Worm (Caenorhabditis elegans) whole organism, L1 larva: ENCODE measurements around the gene mks-1.
A peak's percentile ranks its signal among the peaks of the same experiment; 100 is the strongest.

Source experiments
- C04F5.9 ChIP-seq: sonication (generic microtip); optimal IDR thresholded peaks from 2 replicates; lab custom pipeline; 2016; ENCODE audit warnings: missing genetic modification characterization, missing compliant biosample characterization
- F16B12.6 ChIP-seq: fragments of 150-350 bp; optimal IDR thresholded peaks from 2 replicates; lab custom pipeline; 2014; ENCODE audit warnings: missing biosample characterization, missing genetic modification characterization
- aha-1 ChIP-seq: fragments of 150-350 bp; optimal IDR thresholded peaks from 2 replicates; lab custom pipeline; 2014; ENCODE audit warnings: missing biosample characterization, missing genetic modification characterization
- aly-2 ChIP-seq: fragments of 150-350 bp; optimal IDR thresholded peaks from 2 replicates; lab custom pipeline; 2014; ENCODE audit warnings: missing biosample characterization, missing genetic modification characterization
- ama-1 ChIP-seq: fragments of 150-350 bp; optimal IDR thresholded peaks from 2 replicates; lab custom pipeline; 2014
- ceh-8 ChIP-seq: fragments of 200-800 bp; sonication (Bioruptor generic); optimal IDR thresholded peaks from 2 replicates; lab custom pipeline; 2018; ENCODE audit warnings: mild to moderate bottlenecking, missing genetic modification characterization, moderate library complexity, missing compliant biosample characterization
- ceh-82 ChIP-seq, 3 experiments: fragments of 150-350 bp in 1 of 3; sonication (generic microtip) in 2 of 3; optimal IDR thresholded peaks; 2 replicates each; lab custom pipeline; 2014 to 2017; ENCODE audit warnings: missing biosample characterization in 3 of 3, missing genetic modification characterization in 3 of 3
- ceh-88 ChIP-seq: fragments of 200-800 bp; sonication (Bioruptor generic); IDR thresholded peaks from 2 replicates; pipeline ENCODE4 v1.3.6; 2022; ENCODE audit warnings: missing genetic modification characterization, missing compliant biosample characterization
- ceh-90 ChIP-seq: sonication (generic microtip); optimal IDR thresholded peaks from 2 replicates; lab custom pipeline; 2016; ENCODE audit warnings: missing genetic modification characterization, missing compliant biosample characterization
- ces-1 ChIP-seq: fragments of 150-350 bp; optimal IDR thresholded peaks from 2 replicates; lab custom pipeline; 2014; ENCODE audit warnings: missing biosample characterization, missing genetic modification reagents, missing genetic modification characterization
- dpl-1 ChIP-seq, 3 experiments: fragments of 150-350 bp in 2 of 3; sonication (generic microtip) in 1 of 3; optimal IDR thresholded peaks; 2 replicates each; lab custom pipeline; 2014 to 2017; ENCODE audit warnings: missing biosample characterization in 3 of 3, missing genetic modification characterization in 3 of 3, missing genetic modification reagents in 3 of 3
- dsc-1 ChIP-seq: sonication (generic microtip); optimal IDR thresholded peaks from 2 replicates; lab custom pipeline; 2016; ENCODE audit warnings: mild to moderate bottlenecking, missing genetic modification characterization, missing compliant biosample characterization
- efl-1 ChIP-seq, 4 experiments: fragments of 150-350 bp; optimal IDR thresholded peaks in 3 of 4; peaks in 1 of 4; 1 replicate in 1 of 4; 2 replicates in 3 of 4; lab custom pipeline; 2014; ENCODE audit warnings: missing biosample characterization in 2 of 4, missing genetic modification characterization in 2 of 4, missing genetic modification reagents in 2 of 4
- elt-2 ChIP-seq: sonication (generic microtip); optimal IDR thresholded peaks from 2 replicates; lab custom pipeline; 2016; ENCODE audit warnings: missing genetic modification characterization, mild to moderate bottlenecking, inconsistent platforms, missing compliant biosample characterization, missing genetic modification reagents
- elt-3 ChIP-seq, 6 experiments: fragments of 150-350 bp in 1 of 6; sonication (generic microtip); optimal IDR thresholded peaks; 2 replicates each; lab custom pipeline; 2017 to 2018; ENCODE audit warnings: missing biosample characterization in 6 of 6, missing genetic modification characterization in 6 of 6, inconsistent platforms in 1 of 6
- ets-5 ChIP-seq: fragments of 200-800 bp; sonication (Bioruptor generic); IDR thresholded peaks from 2 replicates; pipeline ENCODE4 v1.3.6; 2022; ENCODE audit warnings: missing genetic modification characterization, missing compliant biosample characterization
- fkh-10 ChIP-seq: sonication (generic microtip); optimal IDR thresholded peaks from 2 replicates; lab custom pipeline; 2017; ENCODE audit warnings: missing biosample characterization, missing genetic modification reagents, missing genetic modification characterization
- fkh-4 ChIP-seq: sonication (generic microtip); optimal IDR thresholded peaks from 2 replicates; lab custom pipeline; 2016; ENCODE audit warnings: missing compliant biosample characterization, missing genetic modification characterization, borderline replicate concordance
- fkh-8 ChIP-seq: sonication (generic microtip); optimal IDR thresholded peaks from 2 replicates; lab custom pipeline; 2016; ENCODE audit warnings: mild to moderate bottlenecking, missing genetic modification characterization, missing compliant biosample characterization
- grh-1 ChIP-seq: fragments of 200-800 bp; sonication (Bioruptor generic); IDR thresholded peaks from 2 replicates; pipeline ENCODE4 v1.3.6; 2022; ENCODE audit warnings: missing genetic modification reagents, missing genetic modification characterization, missing compliant biosample characterization
- hlh-17 ChIP-seq: fragments of 200-800 bp; sonication (Bioruptor generic); optimal IDR thresholded peaks from 2 replicates; lab custom pipeline; 2018; ENCODE audit warnings: missing genetic modification characterization, mild to moderate bottlenecking, missing compliant biosample characterization, moderate library complexity, borderline replicate concordance
- isw-1 ChIP-seq: fragments of 200-800 bp; sonication (Bioruptor generic); IDR thresholded peaks from 2 replicates; pipeline ENCODE4 v1.3.6; 2022; ENCODE audit warnings: missing genetic modification characterization, missing compliant biosample characterization
- jun-1 ChIP-seq: fragments of 150-350 bp; optimal IDR thresholded peaks from 2 replicates; lab custom pipeline; 2014; ENCODE audit warnings: missing biosample characterization, missing genetic modification reagents, missing genetic modification characterization
- lin-13 ChIP-seq: fragments of 150-350 bp; optimal IDR thresholded peaks from 2 replicates; lab custom pipeline; 2014; ENCODE audit warnings: missing biosample characterization, missing genetic modification reagents, missing genetic modification characterization
- lin-14 ChIP-seq: fragments of 200-800 bp; sonication (Bioruptor generic); optimal IDR thresholded peaks from 2 replicates; lab custom pipeline; 2018; ENCODE audit warnings: mild to moderate bottlenecking, missing genetic modification characterization, moderate library complexity, missing compliant biosample characterization
- lin-39 ChIP-seq: fragments of 150-350 bp; optimal IDR thresholded peaks from 2 replicates; lab custom pipeline; 2014; ENCODE audit warnings: missing biosample characterization, missing genetic modification reagents, missing genetic modification characterization
- lsy-2 ChIP-seq, 2 experiments: fragments of 150-350 bp; optimal IDR thresholded peaks; 2 replicates each; lab custom pipeline; 2014; ENCODE audit warnings: missing biosample characterization in 2 of 2, missing genetic modification characterization in 2 of 2
- mab-9 ChIP-seq: fragments of 200-800 bp; sonication (Bioruptor generic); IDR thresholded peaks from 2 replicates; pipeline ENCODE4 v1.3.6; 2022; ENCODE audit warnings: missing genetic modification reagents, missing genetic modification characterization, missing compliant biosample characterization
- mep-1 ChIP-seq: fragments of 150-350 bp; optimal IDR thresholded peaks from 2 replicates; lab custom pipeline; 2014; ENCODE audit warnings: missing biosample characterization, missing genetic modification characterization
- nhr-12 ChIP-seq: sonication (generic microtip); optimal IDR thresholded peaks from 2 replicates; lab custom pipeline; 2017; ENCODE audit warnings: missing biosample characterization, missing genetic modification characterization
- nhr-19 ChIP-seq: fragments of 200-800 bp; sonication (Bioruptor generic); conservative IDR thresholded peaks from 2 replicates; pipeline ENCODE4 v1.3.6; 2022; ENCODE audit warnings: missing genetic modification characterization, missing compliant biosample characterization
- nhr-237 ChIP-seq: fragments of 150-350 bp; optimal IDR thresholded peaks from 2 replicates; lab custom pipeline; 2014; ENCODE audit warnings: missing biosample characterization, missing genetic modification characterization
- nhr-28 ChIP-seq: fragments of 150-350 bp; optimal IDR thresholded peaks from 2 replicates; lab custom pipeline; 2014; ENCODE audit warnings: missing biosample characterization, missing genetic modification characterization
- nhr-47 ChIP-seq: sonication (generic microtip); optimal IDR thresholded peaks from 2 replicates; lab custom pipeline; 2016; ENCODE audit warnings: mild to moderate bottlenecking, missing genetic modification characterization, moderate library complexity, missing compliant biosample characterization
- nhr-71 ChIP-seq: sonication (generic microtip); optimal IDR thresholded peaks from 2 replicates; lab custom pipeline; 2016; ENCODE audit warnings: mild to moderate bottlenecking, missing genetic modification characterization, moderate library complexity, missing compliant biosample characterization
- rnt-1 ChIP-seq: sonication (generic microtip); optimal IDR thresholded peaks from 2 replicates; lab custom pipeline; 2016; ENCODE audit warnings: mild to moderate bottlenecking, missing genetic modification characterization, moderate library complexity, missing compliant biosample characterization
- snu-23 ChIP-seq: sonication (generic microtip); optimal IDR thresholded peaks from 2 replicates; lab custom pipeline; 2016; ENCODE audit warnings: missing genetic modification characterization, missing compliant biosample characterization
- sup-37 ChIP-seq: fragments of 200-800 bp; sonication (Bioruptor generic); optimal IDR thresholded peaks from 2 replicates; lab custom pipeline; 2018; ENCODE audit warnings: mild to moderate bottlenecking, missing genetic modification characterization, missing compliant biosample characterization
- swsn-7 ChIP-seq: sonication (generic microtip); optimal IDR thresholded peaks from 2 replicates; lab custom pipeline; 2016; ENCODE audit warnings: missing genetic modification characterization, missing compliant biosample characterization
- tbx-2 ChIP-seq: sonication (generic microtip); optimal IDR thresholded peaks from 2 replicates; lab custom pipeline; 2016; ENCODE audit warnings: missing genetic modification characterization, missing compliant biosample characterization
- unc-30 ChIP-seq: sonication (generic microtip); optimal IDR thresholded peaks from 2 replicates; lab custom pipeline; 2017; ENCODE audit warnings: missing biosample characterization, missing genetic modification characterization
- unc-62 ChIP-seq: fragments of 150-350 bp; optimal IDR thresholded peaks from 2 replicates; lab custom pipeline; 2014; ENCODE audit warnings: missing biosample characterization, missing genetic modification reagents, missing genetic modification characterization
- unc-86 ChIP-seq: sonication (generic microtip); optimal IDR thresholded peaks from 2 replicates; lab custom pipeline; 2016; ENCODE audit warnings: missing genetic modification characterization, missing compliant biosample characterization
- unc-98 ChIP-seq: fragments of 200-800 bp; sonication (Bioruptor generic); IDR thresholded peaks from 2 replicates; pipeline ENCODE4 v1.3.6; 2022; ENCODE audit warnings: missing genetic modification characterization, missing compliant biosample characterization
- vab-15 ChIP-seq: sonication (generic microtip); optimal IDR thresholded peaks from 2 replicates; lab custom pipeline; 2017; ENCODE audit warnings: missing genotype, mild to moderate bottlenecking, missing genetic modification characterization, missing compliant biosample characterization

Gene mks-1

DNA sequence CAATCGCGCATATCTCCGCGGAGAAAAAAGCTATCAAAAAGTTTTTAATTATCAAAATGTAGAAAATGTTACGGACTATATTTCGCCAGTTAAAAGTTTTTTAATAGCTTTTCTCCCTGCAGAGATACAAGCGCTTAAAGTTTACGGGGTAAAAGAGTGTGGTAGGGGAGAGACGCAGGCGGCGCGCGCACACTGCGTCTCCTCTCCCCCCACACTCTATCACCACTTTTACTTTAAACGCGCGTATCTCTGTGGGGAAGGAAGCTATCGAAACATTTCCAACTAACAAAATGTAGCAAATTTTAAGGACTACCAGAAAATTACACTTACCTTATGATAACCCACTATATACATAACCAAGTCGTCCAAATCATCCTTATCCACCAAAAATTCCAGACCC lies 17.5 kb downstream of the mks-1 start:
- TF ChIP-seq efl-1 (optimal IDR thresholded peaks at IDR 0.05; lab: Kevin White, UChicago) (no peak), efl-1 (GFP tag; optimal IDR thresholded peaks at IDR 0.05 in 1 of 2; lab: Kevin White, UChicago) (peak in 1 of 2 experiments; percentile 57), F16B12.6 (no peak)
- TF ChIP-seq, all 84 proteins: peak for 1

DNA sequence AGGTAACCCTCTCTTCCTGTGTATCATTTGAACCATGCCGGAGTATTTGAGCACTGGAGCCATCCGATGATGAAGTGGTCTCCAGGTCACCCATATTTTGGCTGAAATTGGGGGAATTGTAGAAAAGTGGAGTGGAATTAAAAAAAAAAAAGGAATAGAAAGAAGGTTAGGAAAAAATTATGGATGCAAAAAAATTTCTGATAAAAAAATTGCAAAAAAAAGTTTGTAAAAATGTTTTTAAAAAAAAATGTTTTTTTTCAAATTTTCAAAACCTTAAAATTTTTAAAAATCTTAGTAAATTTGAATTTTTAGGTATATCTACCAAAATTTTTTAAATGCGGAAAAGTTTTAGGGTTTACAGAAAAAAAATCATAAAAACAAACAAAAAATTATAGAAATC lies 33.0 kb downstream of the mks-1 start, which contains the start of gene frm-8:
Gene frm-8 (minus strand): TSS at position 101 of the 400 bp plus-strand sequence.
- TF ChIP-seq nhr-47 (tag; lab: Kevin White, UChicago) (no peak), ceh-88 (GFP tag; lab: Robert Waterston, UW) (no peak), fkh-4 (tag; lab: Kevin White, UChicago) (no peak), mab-9 (GFP tag; lab: Robert Waterston, UW) (no peak)
- TF ChIP-seq, all 84 proteins: peak for 0

DNA sequence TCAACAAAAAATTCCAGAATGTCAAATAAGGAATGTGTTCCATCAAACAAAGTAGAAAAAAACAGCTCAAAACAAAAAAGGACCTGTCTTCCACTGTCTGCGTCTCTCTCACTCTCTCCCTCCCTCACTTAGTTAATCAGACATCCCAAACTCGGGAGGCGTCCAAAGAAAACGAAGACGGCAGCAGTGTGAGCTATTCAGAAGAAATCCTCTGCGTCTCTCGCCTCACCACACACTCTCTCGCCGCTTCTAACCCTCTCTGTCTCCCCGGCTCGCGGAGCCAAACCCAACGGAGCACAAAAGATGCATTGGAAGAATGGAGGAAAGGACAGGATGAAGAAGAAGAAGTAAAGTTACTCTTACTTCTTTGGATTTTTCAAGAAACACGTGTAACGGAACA lies 34.2 kb downstream of the mks-1 start:
- peak; percentile 16 for TF ChIP-seq lin-13 (GFP tag; lab: Kevin White, UChicago)
- TF ChIP-seq sup-37 = no peak
- TF ChIP-seq efl-1 (optimal IDR thresholded peaks at IDR 0.05; lab: Kevin White, UChicago) = peak; percentile 37 to 44
- TF ChIP-seq efl-1 (GFP tag; optimal IDR thresholded peaks at IDR 0.05 in 1 of 2; lab: Kevin White, UChicago) = no peak
- no peak for TF ChIP-seq C04F5.9 (tag; lab: Kevin White, UChicago)
- peak in 1 of 3 experiments; percentile 15 for TF ChIP-seq dpl-1 (GFP tag; optimal IDR thresholded peaks at IDR 0.05; lab: Kevin White, UChicago)
- peak; percentile 1 for TF ChIP-seq dsc-1 (tag; lab: Kevin White, UChicago)
- no peak for TF ChIP-seq ceh-88 (GFP tag; lab: Robert Waterston, UW)
- TF ChIP-seq mep-1 (tag; lab: Kevin White, UChicago) = peak; percentile 29
- peak; percentile 29 to 51 for TF ChIP-seq lsy-2 (tag; optimal IDR thresholded peaks at IDR 0.05; lab: Kevin White, UChicago)
- TF ChIP-seq elt-2 (tag; lab: Kevin White, UChicago) = no peak
- peak; percentile 89 for TF ChIP-seq lin-14 (GFP tag; lab: Kevin White, UChicago)
- no peak for TF ChIP-seq nhr-12 (tag; lab: Kevin White, UChicago)
- no peak for TF ChIP-seq unc-30 (tag; lab: Kevin White, UChicago)
- peak; percentile 59 for TF ChIP-seq nhr-71 (tag; lab: Kevin White, UChicago)
- TF ChIP-seq fkh-4 (tag; lab: Kevin White, UChicago) = no peak
- TF ChIP-seq aly-2 = no peak
- TF ChIP-seq tbx-2 = peak; percentile 49
- peak; percentile 68 for TF ChIP-seq fkh-8
- no peak for TF ChIP-seq nhr-28 (tag; lab: Kevin White, UChicago)
- no peak for TF ChIP-seq ceh-8 (GFP tag; lab: Kevin White, UChicago)
- 0 out of 2 replicates have a peak, but pooled peaks have one; percentile 19 for TF ChIP-seq isw-1 (GFP tag; lab: Robert Waterston, UW)
- TF ChIP-seq swsn-7 (tag; lab: Kevin White, UChicago) = peak; percentile 50
- peak; percentile 33 for TF ChIP-seq snu-23 (GFP tag; lab: Kevin White, UChicago)
- no peak for TF ChIP-seq ceh-90
- no peak for TF ChIP-seq lin-39
- TF ChIP-seq jun-1 (tag; lab: Kevin White, UChicago) = no peak
- peak in 2 of 3 experiments; percentile 13 to 49 for TF ChIP-seq ceh-82 (tag; optimal IDR thresholded peaks at IDR 0.05; lab: Kevin White, UChicago)
- no peak for TF ChIP-seq unc-62 (GFP tag; lab: Kevin White, UChicago)
- TF ChIP-seq unc-86 (tag; lab: Kevin White, UChicago) = peak; percentile 83
- peak; percentile 5 for TF ChIP-seq fkh-10 (GFP tag; lab: Kevin White, UChicago)
- peak; percentile 59 for TF ChIP-seq nhr-47 (tag; lab: Kevin White, UChicago)

DNA sequence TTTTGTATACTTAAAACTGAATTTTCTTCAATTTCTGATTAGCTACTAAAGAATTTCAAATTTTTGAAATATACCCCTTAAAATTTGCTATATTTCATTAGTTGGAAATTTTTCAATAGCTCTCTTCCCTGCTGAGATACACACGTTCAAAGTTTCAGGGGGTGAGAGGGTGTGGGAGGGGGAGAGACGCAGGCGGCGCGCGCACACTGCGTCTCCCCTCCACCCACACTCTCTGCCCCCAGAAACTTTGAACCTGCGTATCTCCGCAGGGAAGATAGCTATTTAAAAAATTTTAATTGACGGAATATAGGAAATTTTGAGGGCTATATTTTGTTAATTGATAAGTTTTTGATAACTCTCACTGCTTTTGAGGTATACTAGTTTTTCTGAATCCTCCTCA lies 36.6 kb downstream of the mks-1 start:
- TF ChIP-seq aha-1 (tag; lab: Kevin White, UChicago) (no peak), nhr-237 (tag; lab: Kevin White, UChicago) (no peak), vab-15 (tag; lab: Kevin White, UChicago) (no peak), snu-23 (GFP tag; lab: Kevin White, UChicago) (no peak), ets-5 (GFP tag; lab: Robert Waterston, UW) (no peak), unc-98 (GFP tag; lab: Robert Waterston, UW) (no peak), grh-1 (GFP tag; lab: Robert Waterston, UW) (no peak), ces-1 (GFP tag; lab: Kevin White, UChicago) (no peak), elt-3 (tag; optimal IDR thresholded peaks at IDR 0.05; lab: Kevin White, UChicago) (no peak), ama-1 (lab: Kevin White, UChicago) (no peak), isw-1 (GFP tag; lab: Robert Waterston, UW) (no peak), ceh-82 (tag; optimal IDR thresholded peaks at IDR 0.05; lab: Kevin White, UChicago) (no peak), sup-37 (no peak), rnt-1 (tag; lab: Kevin White, UChicago) (no peak), hlh-17 (no peak), nhr-19 (GFP tag; lab: Robert Waterston, UW) (no peak)
